ENCODE assay signal across 5 fruit fly cellular contexts in genomic region chr3L:8455015-8455908, dm6.
A peak's percentile ranks its signal among the peaks of the same experiment; 100 is the strongest.
TF ChIP-seq lines count a peak whose summit lies in the region.

No protein-coding gene starts in this region.

TF ChIP-seq in whole organism, adult, 20 proteins besides CTCF, POLR2A, EP300 and RAD21 (continued from another document):
- peak; percentile 52 for TF ChIP-seq CG12768 (GFP tag; optimal IDR thresholded peaks at IDR 0.05; lab: Kevin White, UChicago)
- TF ChIP-seq CG14711 (tag; optimal IDR thresholded peaks at IDR 0.05; lab: Kevin White, UChicago) = peak; percentile 70
- no peak for TF ChIP-seq ovo (GFP tag; optimal IDR thresholded peaks at IDR 0.05; lab: Kevin White, UChicago)

TF ChIP-seq in whole organism, embryonic, 481 proteins besides CTCF, POLR2A, EP300 and RAD21 (continued from another document and continues in another):
- TF ChIP-seq MTF-1 (GFP tag; optimal IDR thresholded peaks at IDR 0.05; lab: Kevin White, UChicago; ENCODE audit: borderline replicate concordance) (peak; percentile 19), CG18599 (GFP tag; optimal IDR thresholded peaks at IDR 0.05; lab: Kevin White, UChicago) (peak; percentile 97), MESR4 (GFP tag; optimal IDR thresholded peaks at IDR 0.05; lab: Kevin White, UChicago) (no peak), lola (GFP tag; optimal IDR thresholded peaks at IDR 0.05; lab: Kevin White, UChicago) (peak in 1 of 3 experiments; percentile 76), CG10462 (GFP tag; optimal IDR thresholded peaks at IDR 0.05; lab: Kevin White, UChicago) (peak; percentile 53), B-H1 (GFP tag; IDR thresholded peaks at IDR 0.05; lab: Robert Waterston, UW) (peak; percentile 77), CG15601 (tag; optimal IDR thresholded peaks at IDR 0.05; lab: Kevin White, UChicago) (peak; percentile 81), CG12659 (GFP tag; optimal IDR thresholded peaks at IDR 0.05; lab: Kevin White, UChicago) (peak; percentile 87), shn (GFP tag; optimal IDR thresholded peaks at IDR 0.05; lab: Kevin White, UChicago) (no peak), CG7271 (tag; optimal IDR thresholded peaks at IDR 0.05; lab: Kevin White, UChicago) (peak; percentile 42), Asciz (GFP tag; optimal IDR thresholded peaks at IDR 0.05; lab: Kevin White, UChicago) (peak; percentile 93), ash1 (GFP tag; optimal IDR thresholded peaks at IDR 0.05; lab: Kevin White, UChicago) (peak; percentile 41), sens-2 (GFP tag; IDR thresholded peaks at IDR 0.05; lab: Robert Waterston, UW) (no peak), CG16779 (GFP tag; IDR thresholded peaks at IDR 0.05; lab: Robert Waterston, UW) (no peak), tio (GFP tag; optimal IDR thresholded peaks at IDR 0.05; lab: Kevin White, UChicago) (peak; percentile 83), Pdp1 (GFP tag; optimal IDR thresholded peaks at IDR 0.05; lab: Kevin White, UChicago) (peak; percentile 57 to 67), cas (GFP tag; IDR thresholded peaks at IDR 0.05; lab: Robert Waterston, UW) (peak; percentile 67; the same call in 1 of the 2 replicates), Hey (tag; optimal IDR thresholded peaks at IDR 0.05; lab: Kevin White, UChicago) (no peak), CG4328 (GFP tag; optimal IDR thresholded peaks at IDR 0.05; lab: Kevin White, UChicago) (peak; percentile 86), HmgD (GFP tag; optimal IDR thresholded peaks at IDR 0.05; lab: Kevin White, UChicago) (no peak), TFAM (GFP tag; optimal IDR thresholded peaks at IDR 0.05; lab: Kevin White, UChicago) (peak; percentile 18), tup (GFP tag; optimal IDR thresholded peaks at IDR 0.05; lab: Kevin White, UChicago) (peak; percentile 44), vnd (GFP tag; IDR thresholded peaks at IDR 0.05; lab: Robert Waterston, UW; ENCODE audit: partially characterized antibody) (no peak), grn (GFP tag; optimal IDR thresholded peaks at IDR 0.05; lab: Kevin White, UChicago) (peak; percentile 46), hb (GFP tag; IDR thresholded peaks at IDR 0.05; lab: Robert Waterston, UW; ENCODE audit: partially characterized antibody) (no peak), BtbVII (GFP tag; optimal IDR thresholded peaks at IDR 0.05; lab: Kevin White, UChicago) (peak; percentile 97), CG13624 (GFP tag; optimal IDR thresholded peaks at IDR 0.05; lab: Kevin White, UChicago) (no peak), CG10431 (GFP tag; optimal IDR thresholded peaks at IDR 0.05; lab: Kevin White, UChicago) (peak; percentile 63), CG11695 (GFP tag; IDR thresholded peaks at IDR 0.05; lab: Robert Waterston, UW) (peak; percentile 93), CG15514 (GFP tag; optimal IDR thresholded peaks at IDR 0.05; lab: Kevin White, UChicago) (peak; percentile 83), CG34422 (GFP tag; IDR thresholded peaks at IDR 0.05; lab: Robert Waterston, UW) (peak; percentile 70)

TF ChIP-seq in whole organism, prepupa, 60 proteins besides CTCF, POLR2A, EP300 and RAD21 (continued from another document and continues in another):
- TF ChIP-seq CG10669 (GFP tag; optimal IDR thresholded peaks at IDR 0.05; lab: Kevin White, UChicago) (peak; percentile 95), CG32006 (GFP tag; optimal IDR thresholded peaks at IDR 0.05; lab: Kevin White, UChicago) (peak; percentile 95), CG11762 (GFP tag; optimal IDR thresholded peaks at IDR 0.05; lab: Kevin White, UChicago; ENCODE audit: insufficient read depth) (peak; percentile 97), CG3032 (tag; optimal IDR thresholded peaks at IDR 0.05; lab: Kevin White, UChicago) (peak; percentile 94), Sox14 (GFP tag; optimal IDR thresholded peaks at IDR 0.05; lab: Kevin White, UChicago) (peak; percentile 89), net (GFP tag; optimal IDR thresholded peaks at IDR 0.05; lab: Kevin White, UChicago) (peak; percentile 95), CG10631 (GFP tag; optimal IDR thresholded peaks at IDR 0.05; lab: Kevin White, UChicago) (peak; percentile 95), eg (GFP tag; IDR thresholded peaks at IDR 0.05; lab: Robert Waterston, UW) (peak; percentile 86), CG6854 (GFP tag; optimal IDR thresholded peaks at IDR 0.05; lab: Kevin White, UChicago) (peak; percentile 94), CG11294 (GFP tag; IDR thresholded peaks at IDR 0.05; lab: Robert Waterston, UW) (peak; percentile 86), Blimp-1 (GFP tag; optimal IDR thresholded peaks at IDR 0.05; lab: Kevin White, UChicago) (peak; percentile 85), CG6163 (GFP tag; IDR thresholded peaks at IDR 0.05; lab: Robert Waterston, UW) (peak; percentile 91), spab (GFP tag; optimal IDR thresholded peaks at IDR 0.05; lab: Kevin White, UChicago) (peak; percentile 96), CG1621 (tag; optimal IDR thresholded peaks at IDR 0.05; lab: Kevin White, UChicago) (peak; percentile 81), CG3919 (GFP tag; optimal IDR thresholded peaks at IDR 0.05; lab: Kevin White, UChicago) (peak; percentile 98), Lpt (GFP tag; optimal IDR thresholded peaks at IDR 0.05; lab: Kevin White, UChicago) (peak; percentile 86), esn (GFP tag; optimal IDR thresholded peaks at IDR 0.05; lab: Kevin White, UChicago) (peak; percentile 96), svp (GFP tag; lab: Kevin White, UChicago) (peak; percentile 99), acj6 (GFP tag; optimal IDR thresholded peaks at IDR 0.05; lab: Kevin White, UChicago) (peak; percentile 95), Sox102F (GFP tag; optimal IDR thresholded peaks at IDR 0.05; lab: Kevin White, UChicago) (peak; percentile 93), Smox (GFP tag; optimal IDR thresholded peaks at IDR 0.05; lab: Kevin White, UChicago) (peak; percentile 91), CG6276 (GFP tag; optimal IDR thresholded peaks at IDR 0.05; lab: Kevin White, UChicago) (peak; percentile 97), Hr38 (GFP tag; optimal IDR thresholded peaks at IDR 0.05; lab: Kevin White, UChicago) (no peak), CG8319 (GFP tag; optimal IDR thresholded peaks at IDR 0.05; lab: Kevin White, UChicago) (peak; percentile 92), CG6808 (GFP tag; optimal IDR thresholded peaks at IDR 0.05; lab: Kevin White, UChicago) (peak; percentile 95), CG7368 (GFP tag; optimal IDR thresholded peaks at IDR 0.05; lab: Kevin White, UChicago) (peak; percentile 86), topi (GFP tag; optimal IDR thresholded peaks at IDR 0.05; lab: Kevin White, UChicago) (peak; percentile 94), cyc (GFP tag; optimal IDR thresholded peaks at IDR 0.05; lab: Kevin White, UChicago) (peak; percentile 90), Ets21C (GFP tag; optimal IDR thresholded peaks at IDR 0.05; lab: Kevin White, UChicago) (peak; percentile 79), dsx (GFP tag; optimal IDR thresholded peaks at IDR 0.05; lab: Kevin White, UChicago; ENCODE audit: poor library complexity, severe bottlenecking) (peak; percentile 86), Sox15 (GFP tag; optimal IDR thresholded peaks at IDR 0.05; lab: Kevin White, UChicago) (peak; percentile 82), CG11902 (GFP tag; optimal IDR thresholded peaks at IDR 0.05; lab: Kevin White, UChicago) (peak; percentile 89), fd85E (GFP tag; optimal IDR thresholded peaks at IDR 0.05; lab: Kevin White, UChicago) (peak; percentile 84)

TF ChIP-seq in whole organism, pupa, 21 proteins besides CTCF, POLR2A, EP300 and RAD21 (continued from another document):
- TF ChIP-seq CG32121 (GFP tag; IDR thresholded peaks at IDR 0.05; lab: Robert Waterston, UW) = peak; percentile 90
TF ChIP-seq in whole organism, pupa: peak in this region for 20.

TF ChIP-seq in whole organism, wandering third instar larva, 38 proteins besides CTCF, POLR2A, EP300 and RAD21 (continued from another document):
- TF ChIP-seq HLH106 (tag; optimal IDR thresholded peaks at IDR 0.05; lab: Kevin White, UChicago) (peak; percentile 95), ey (GFP tag; optimal IDR thresholded peaks at IDR 0.05; lab: Kevin White, UChicago) (peak; percentile 90), Hnf4 (GFP tag; optimal IDR thresholded peaks at IDR 0.05; lab: Kevin White, UChicago) (peak; percentile 85), rgr (GFP tag; optimal IDR thresholded peaks at IDR 0.05; lab: Kevin White, UChicago) (peak; percentile 92), lola (GFP tag; optimal IDR thresholded peaks at IDR 0.05; lab: Kevin White, UChicago) (no peak), Abd-B (GFP tag; optimal IDR thresholded peaks at IDR 0.05; lab: Kevin White, UChicago) (no peak), Rel (GFP tag; optimal IDR thresholded peaks at IDR 0.05; lab: Kevin White, UChicago) (peak; percentile 86), Rel (tag; optimal IDR thresholded peaks at IDR 0.05; lab: Kevin White, UChicago) (peak; percentile 55), tai (GFP tag; optimal IDR thresholded peaks at IDR 0.05; lab: Kevin White, UChicago) (peak; percentile 80), woc (GFP tag; optimal IDR thresholded peaks at IDR 0.05; lab: Kevin White, UChicago) (peak; percentile 79), Sp1 (GFP tag; optimal IDR thresholded peaks at IDR 0.05; lab: Kevin White, UChicago) (peak; percentile 97), Mio (GFP tag; optimal IDR thresholded peaks at IDR 0.05; lab: Kevin White, UChicago) (no peak), CrebA (GFP tag; optimal IDR thresholded peaks at IDR 0.05; lab: Kevin White, UChicago; ENCODE audit: borderline replicate concordance) (peak; percentile 72), sage (GFP tag; optimal IDR thresholded peaks at IDR 0.05; lab: Kevin White, UChicago) (peak; percentile 84), jim (GFP tag; optimal IDR thresholded peaks at IDR 0.05; lab: Kevin White, UChicago) (no peak), Dfd (GFP tag; optimal IDR thresholded peaks at IDR 0.05; lab: Kevin White, UChicago) (peak; percentile 60), CG32264 (GFP tag; optimal IDR thresholded peaks at IDR 0.05; lab: Kevin White, UChicago) (peak; percentile 71), fru (GFP tag; optimal IDR thresholded peaks at IDR 0.05; lab: Kevin White, UChicago) (peak; percentile 95)
